Worm (Caenorhabditis elegans) whole organism, L4 larva: Measurements from ENCODE around the gene Y42H9AR.1.

Experiments
- aha-1 ChIP-seq: fragments of 150-350 bp; peaks from one replicate; lab custom pipeline; 2014; ENCODE audit warnings: missing biosample characterization, missing genetic modification characterization
- ama-1 ChIP-seq: fragments of 150-350 bp; optimal IDR thresholded peaks from 2 replicates; lab custom pipeline; 2014; ENCODE audit warnings: inconsistent platforms, mixed read lengths
- ceh-62 ChIP-seq: sonication (generic microtip); optimal IDR thresholded peaks from 2 replicates; lab custom pipeline; 2017; ENCODE audit warnings: missing biosample characterization, missing genetic modification characterization
- ces-1 ChIP-seq: fragments of 150-350 bp; sonication (generic microtip); optimal IDR thresholded peaks from 4 replicates; lab custom pipeline; 2014; ENCODE audit warnings: missing biosample characterization, missing genetic modification reagents, missing genetic modification characterization
- dpl-1 ChIP-seq: fragments of 150-350 bp; optimal IDR thresholded peaks from 2 replicates; lab custom pipeline; 2014; ENCODE audit warnings: missing biosample characterization, missing genetic modification reagents, missing genetic modification characterization
- fos-1 ChIP-seq: fragments of 150-350 bp; optimal IDR thresholded peaks from 2 replicates; lab custom pipeline; 2014; ENCODE audit warnings: missing biosample characterization, missing genetic modification characterization
- lsy-2 ChIP-seq, 2 experiments: fragments of 150-350 bp in 1 of 2; sonication (generic microtip) in 1 of 2; optimal IDR thresholded peaks; 2 replicates each; lab custom pipeline; 2014 to 2017; ENCODE audit warnings: missing biosample characterization in 2 of 2, missing genetic modification characterization in 2 of 2
- madf-5 ChIP-seq, 2 experiments: fragments of 200-800 bp; sonication (Bioruptor generic); IDR thresholded peaks; 2 replicates each; pipeline ENCODE4 v1.3.6; 2022; ENCODE audit warnings: missing compliant biosample characterization in 2 of 2, missing genetic modification characterization in 2 of 2
- mdl-1 ChIP-seq, 2 experiments: fragments of 150-350 bp in 1 of 2; sonication (generic microtip) in 1 of 2; optimal IDR thresholded peaks; 2 replicates each; lab custom pipeline; 2014 to 2017; ENCODE audit warnings: missing biosample characterization in 2 of 2, missing genetic modification characterization in 2 of 2
- nhr-11 ChIP-seq: fragments of 150-350 bp; optimal IDR thresholded peaks from 2 replicates; lab custom pipeline; 2014; ENCODE audit warnings: missing biosample characterization, missing genetic modification characterization
- nhr-237 ChIP-seq: sonication (generic microtip); optimal IDR thresholded peaks from 2 replicates; lab custom pipeline; 2017; ENCODE audit warnings: missing biosample characterization, missing genetic modification characterization
- nhr-25 ChIP-seq: sonication (generic microtip); optimal IDR thresholded peaks from 2 replicates; lab custom pipeline; 2017; ENCODE audit warnings: missing genetic modification characterization, mild to moderate bottlenecking, missing compliant biosample characterization, antibody characterized with exemption, moderate library complexity, borderline replicate concordance; ENCODE audit not compliant: insufficient read depth
- pha-4 ChIP-seq, 2 experiments: fragments of 150-350 bp in 1 of 2; fragments of 200-800 bp in 1 of 2; sonication (Bioruptor generic) in 1 of 2; IDR thresholded peaks in 1 of 2; optimal IDR thresholded peaks in 1 of 2; 2 replicates each; pipeline versions ENCODE4 v1.3.6 to Lab custom; 2014 to 2022; ENCODE audit warnings: missing genetic modification characterization in 2 of 2, missing genetic modification reagents in 2 of 2, missing biosample characterization in 1 of 2, missing compliant biosample characterization in 1 of 2
- snpc-4 ChIP-seq: fragments of 150-350 bp; optimal IDR thresholded peaks from 2 replicates; lab custom pipeline; 2014; ENCODE audit warnings: missing biosample characterization, missing genetic modification characterization

DNA sequence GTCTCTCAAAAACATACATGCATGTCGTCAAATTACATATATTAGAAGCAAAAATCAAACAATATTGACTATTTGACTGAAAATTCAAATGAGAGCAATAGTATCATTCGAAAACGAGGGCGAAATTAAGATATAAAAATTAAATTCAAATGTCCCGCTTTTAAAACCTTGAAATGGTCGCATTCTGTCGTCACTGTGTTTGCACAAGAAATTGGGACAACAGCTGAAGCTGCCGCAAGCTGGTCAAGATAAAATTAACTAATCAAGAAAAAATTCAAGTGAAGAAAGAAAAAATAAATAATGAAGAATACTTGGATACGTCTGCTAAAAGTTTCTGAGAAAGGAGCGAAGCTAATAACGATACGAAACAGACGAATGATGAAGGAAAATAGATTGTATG is 547 bp upstream of the Y42H9AR.1 start:
- TF ChIP-seq ces-1 (GFP tag; lab: Kevin White, UChicago) = no peak
- TF ChIP-seq madf-5 (GFP tag; IDR thresholded peaks at IDR 0.05; lab: Robert Waterston, UW) = no peak
- no peak for TF ChIP-seq ceh-62 (tag; lab: Kevin White, UChicago)
- TF ChIP-seq dpl-1 (GFP tag; lab: Kevin White, UChicago) = peak; percentile 51
- TF ChIP-seq nhr-237 (tag; lab: Kevin White, UChicago) = no peak
- TF ChIP-seq aha-1 (tag; lab: Kevin White, UChicago) = no peak
- TF ChIP-seq lsy-2 (tag; optimal IDR thresholded peaks at IDR 0.05; lab: Kevin White, UChicago) = no peak
- TF ChIP-seq snpc-4 = no peak
- no peak for TF ChIP-seq pha-4 (GFP tag; IDR thresholded peaks at IDR 0.05; lab: Robert Waterston, UW)
- TF ChIP-seq pha-4 (tag; optimal IDR thresholded peaks at IDR 0.05; lab: Kevin White, UChicago) = no peak
- TF ChIP-seq ama-1 = no peak
- no peak for TF ChIP-seq fos-1 (tag; lab: Kevin White, UChicago)
- TF ChIP-seq mdl-1 (tag; optimal IDR thresholded peaks at IDR 0.05; lab: Kevin White, UChicago) = no peak
- TF ChIP-seq nhr-25 = no peak
- no peak for TF ChIP-seq nhr-11 (tag; lab: Kevin White, UChicago)
